Worm (Caenorhabditis elegans) whole organism, young adult: ENCODE results near the gene ZC477.4.

Source experiments
- F10E7.11 ChIP-seq: sonication (generic microtip); optimal IDR thresholded peaks from 2 replicates; lab custom pipeline; 2017; ENCODE audit warnings: mild to moderate bottlenecking, missing genetic modification characterization, moderate library complexity, missing compliant biosample characterization
- Y67H2A.10 ChIP-seq: fragments of 200-800 bp; sonication (Bioruptor generic); conservative IDR thresholded peaks from 2 replicates; pipeline ENCODE4 v1.3.6; 2022; ENCODE audit warnings: missing genetic modification reagents, missing genetic modification characterization, missing compliant biosample characterization
- ama-1 ChIP-seq, 3 experiments: fragments of 150-350 bp in 1 of 3; sonication (generic microtip) in 2 of 3; optimal IDR thresholded peaks; 2 replicates each; lab custom pipeline; 2014 to 2018; ENCODE audit warnings: missing biosample characterization in 2 of 3, missing genetic modification characterization in 2 of 3, missing genetic modification reagents in 2 of 3
- cebp-1 ChIP-seq, 2 experiments: fragments of 200-800 bp in 1 of 2; sonication (Bioruptor generic) in 1 of 2; sonication (generic microtip) in 1 of 2; IDR thresholded peaks in 1 of 2; optimal IDR thresholded peaks in 1 of 2; 2 replicates each; pipeline versions ENCODE4 v1.3.6 to Lab custom; 2017 to 2022; ENCODE audit warnings: missing compliant biosample characterization in 2 of 2, missing genetic modification characterization in 2 of 2, mild to moderate bottlenecking in 1 of 2, missing genetic modification reagents in 1 of 2, moderate library complexity in 1 of 2
- ceh-58 ChIP-seq: fragments of 200-800 bp; sonication (Bioruptor generic); IDR thresholded peaks from 2 replicates; pipeline ENCODE4 v1.3.6; 2022; ENCODE audit warnings: missing genetic modification characterization, missing compliant biosample characterization
- lin-54 ChIP-seq: fragments of 200-800 bp; sonication (Bioruptor generic); optimal IDR thresholded peaks from 2 replicates; lab custom pipeline; 2018; ENCODE audit warnings: mild to moderate bottlenecking, missing genetic modification characterization, missing compliant biosample characterization
- lsy-27 ChIP-seq: sonication (generic microtip); optimal IDR thresholded peaks from 2 replicates; lab custom pipeline; 2017; ENCODE audit warnings: missing genetic modification characterization, mild to moderate bottlenecking, missing compliant biosample characterization, antibody characterized with exemption, missing genotype, borderline replicate concordance; ENCODE audit not compliant: insufficient read depth
- madf-8 ChIP-seq: fragments of 200-800 bp; sonication (Bioruptor generic); conservative IDR thresholded peaks from 2 replicates; pipeline ENCODE4 v1.3.6; 2022; ENCODE audit warnings: missing genetic modification reagents, missing genetic modification characterization, missing compliant biosample characterization
- nhr-27 ChIP-seq: fragments of 200-800 bp; sonication (Bioruptor generic); optimal IDR thresholded peaks from 2 replicates; lab custom pipeline; 2018; ENCODE audit warnings: mild to moderate bottlenecking, missing genetic modification characterization, moderate library complexity, missing compliant biosample characterization
- repo-1 ChIP-seq: sonication (generic microtip); optimal IDR thresholded peaks from 2 replicates; lab custom pipeline; 2017; ENCODE audit warnings: mild to moderate bottlenecking, missing genetic modification characterization, missing compliant biosample characterization
- somi-1 ChIP-seq: fragments of 200-800 bp; sonication (Bioruptor generic); optimal IDR thresholded peaks from 2 replicates; lab custom pipeline; 2018; ENCODE audit warnings: mild to moderate bottlenecking, missing genetic modification characterization, missing compliant biosample characterization
- ztf-28 ChIP-seq: fragments of 200-800 bp; sonication (Bioruptor generic); IDR thresholded peaks from 2 replicates; pipeline ENCODE4 v1.3.6; 2022; ENCODE audit warnings: missing genetic modification reagents, missing genetic modification characterization, missing compliant biosample characterization

DNA sequence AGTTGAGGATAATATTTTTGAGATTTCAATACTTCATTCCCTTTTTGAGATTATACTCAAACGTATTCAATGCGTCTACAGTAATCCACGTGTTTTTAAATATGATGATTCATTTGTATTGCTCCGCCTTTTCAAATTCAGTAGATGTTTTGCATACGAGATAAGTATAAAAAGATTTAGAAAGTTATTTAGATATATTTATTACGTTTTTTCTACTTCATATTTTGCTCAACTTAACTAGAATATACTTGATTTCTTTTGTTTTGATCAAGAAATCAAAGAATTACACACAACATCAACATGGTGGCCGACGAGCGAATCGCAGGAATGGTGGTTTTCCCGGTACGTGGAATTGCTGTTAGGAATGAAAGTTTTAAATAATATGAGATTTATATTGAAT lies 40.9 kb downstream of the ZC477.4 start, which contains the start of gene srx-50:
- TF ChIP-seq cebp-1 (GFP tag; IDR thresholded peaks at IDR 0.05; lab: Robert Waterston, UW) (no peak), cebp-1 (tag; optimal IDR thresholded peaks at IDR 0.05; lab: Kevin White, UChicago) (no peak), ama-1 (optimal IDR thresholded peaks at IDR 0.05; lab: Kevin White, UChicago) (no peak), ama-1 (GFP tag; optimal IDR thresholded peaks at IDR 0.05; lab: Kevin White, UChicago) (no peak), F10E7.11 (tag; lab: Kevin White, UChicago) (no peak), somi-1 (GFP tag; lab: Kevin White, UChicago) (no peak), madf-8 (no peak), lin-54 (GFP tag; lab: Kevin White, UChicago) (no peak), lsy-27 (tag; lab: Kevin White, UChicago) (no peak), ceh-58 (GFP tag; lab: Robert Waterston, UW) (no peak), ztf-28 (GFP tag; lab: Robert Waterston, UW) (no peak), nhr-27 (tag; lab: Kevin White, UChicago) (no peak), Y67H2A.10 (GFP tag; lab: Robert Waterston, UW) (no peak), repo-1 (tag; lab: Kevin White, UChicago) (no peak)
